Worm (Caenorhabditis elegans) whole organism, L2 larva: ENCODE data around the gene Y105C5A.26.
"Not testable (repeated sequence)": the region's sequence is repeated elsewhere in the genome, so short reads cannot be mapped to it uniquely, and the experiment has no call there.

Experiments used
- C34F6.9 ChIP-seq: fragments of 150-350 bp; optimal IDR thresholded peaks from 2 replicates; lab custom pipeline; 2014; ENCODE audit warnings: missing biosample characterization, missing genetic modification characterization
- F13H6.1 ChIP-seq: sonication (generic microtip); optimal IDR thresholded peaks from 2 replicates; lab custom pipeline; 2016; ENCODE audit warnings: missing genetic modification characterization, missing compliant biosample characterization
- blmp-1 ChIP-seq: sonication (generic microtip); optimal IDR thresholded peaks from 2 replicates; lab custom pipeline; 2017; ENCODE audit warnings: missing genetic modification characterization, mild to moderate bottlenecking, missing compliant biosample characterization, antibody characterized with exemption, moderate library complexity; ENCODE audit not compliant: insufficient read depth
- ceh-16 ChIP-seq: fragments of 150-350 bp; optimal IDR thresholded peaks from 2 replicates; lab custom pipeline; 2014; ENCODE audit warnings: missing biosample characterization, missing genetic modification characterization
- ceh-82 ChIP-seq: fragments of 150-350 bp; optimal IDR thresholded peaks from 2 replicates; lab custom pipeline; 2014; ENCODE audit warnings: missing biosample characterization, missing genetic modification characterization
- elt-1 ChIP-seq: fragments of 150-350 bp; optimal IDR thresholded peaks from 2 replicates; lab custom pipeline; 2014; ENCODE audit warnings: missing biosample characterization, missing genetic modification characterization
- elt-3 ChIP-seq: sonication (generic microtip); optimal IDR thresholded peaks from 2 replicates; lab custom pipeline; 2017; ENCODE audit warnings: missing biosample characterization, missing genetic modification characterization
- lsy-2 ChIP-seq, 2 experiments: fragments of 150-350 bp in 1 of 2; sonication (generic microtip) in 1 of 2; optimal IDR thresholded peaks; 2 replicates each; lab custom pipeline; 2014 to 2017; ENCODE audit warnings: missing biosample characterization in 2 of 2, missing genetic modification characterization in 2 of 2
- mab-5 ChIP-seq: fragments of 150-350 bp; optimal IDR thresholded peaks from 2 replicates; lab custom pipeline; 2014; ENCODE audit warnings: missing biosample characterization, missing genetic modification characterization
- mbf-1 ChIP-seq: sonication (generic microtip); optimal IDR thresholded peaks from 2 replicates; lab custom pipeline; 2017; ENCODE audit warnings: missing biosample characterization, missing genetic modification characterization
- nhr-10 ChIP-seq: sonication (generic microtip); optimal IDR thresholded peaks from 2 replicates; lab custom pipeline; 2017; ENCODE audit warnings: missing biosample characterization, missing genetic modification characterization
- nhr-23 ChIP-seq: fragments of 150-350 bp; optimal IDR thresholded peaks from 2 replicates; lab custom pipeline; 2014; ENCODE audit warnings: missing biosample characterization, missing genetic modification reagents, missing genetic modification characterization
- nhr-6 ChIP-seq: fragments of 150-350 bp; optimal IDR thresholded peaks from 2 replicates; lab custom pipeline; 2014; ENCODE audit warnings: missing biosample characterization, missing genetic modification characterization
- nhr-77 ChIP-seq: fragments of 150-350 bp; optimal IDR thresholded peaks from 2 replicates; lab custom pipeline; 2014; ENCODE audit warnings: missing biosample characterization, missing genetic modification characterization
- peb-1 ChIP-seq: fragments of 150-350 bp; optimal IDR thresholded peaks from 2 replicates; lab custom pipeline; 2014; ENCODE audit warnings: missing biosample characterization, missing genetic modification characterization
- sem-4 ChIP-seq: fragments of 150-350 bp; optimal IDR thresholded peaks from 2 replicates; lab custom pipeline; 2014; ENCODE audit warnings: missing biosample characterization, missing genetic modification reagents, missing genetic modification characterization
- skn-1 ChIP-seq: sonication (generic microtip); optimal IDR thresholded peaks from 2 replicates; lab custom pipeline; 2017; ENCODE audit warnings: missing biosample characterization, missing genetic modification characterization
- sma-3 ChIP-seq: sonication (generic microtip); optimal IDR thresholded peaks from 2 replicates; lab custom pipeline; 2016; ENCODE audit warnings: missing genetic modification reagents, missing genetic modification characterization, missing compliant biosample characterization
- sma-9 ChIP-seq, 2 experiments: fragments of 150-350 bp in 1 of 2; sonication (generic microtip) in 1 of 2; optimal IDR thresholded peaks; 2 replicates each; lab custom pipeline; 2014 to 2016; ENCODE audit warnings: missing genetic modification characterization in 2 of 2, mild to moderate bottlenecking in 1 of 2, missing biosample characterization in 1 of 2, missing compliant biosample characterization in 1 of 2, missing genetic modification reagents in 1 of 2, moderate library complexity in 1 of 2
- ztf-1 ChIP-seq: fragments of 200-800 bp; sonication (Bioruptor generic); conservative IDR thresholded peaks from 2 replicates; pipeline ENCODE4 v1.3.6; 2022; ENCODE audit warnings: missing genetic modification characterization, missing compliant biosample characterization
- ztf-11 ChIP-seq: sonication (generic microtip); optimal IDR thresholded peaks from 2 replicates; lab custom pipeline; 2017; ENCODE audit warnings: missing biosample characterization, missing genetic modification characterization

Gene Y105C5A.26

ce11 chrIV:15639223-15639622 is 42.1 kb downstream of the Y105C5A.26 start:
- TF ChIP-seq nhr-6 (tag; lab: Kevin White, UChicago) (no peak), mbf-1 (tag; lab: Kevin White, UChicago) (no peak), F13H6.1 (no peak), ceh-82 (tag; lab: Kevin White, UChicago) (no peak), nhr-23 (tag; lab: Kevin White, UChicago) (no peak), lsy-2 (tag; optimal IDR thresholded peaks at IDR 0.05; lab: Kevin White, UChicago) (no peak), elt-3 (no peak), nhr-77 (tag; lab: Kevin White, UChicago) (no peak), skn-1 (tag; lab: Kevin White, UChicago) (no peak), C34F6.9 (tag; lab: Kevin White, UChicago) (no peak), elt-1 (tag; lab: Kevin White, UChicago) (no peak), mab-5 (tag; lab: Kevin White, UChicago) (no peak), ztf-1 (GFP tag; lab: Robert Waterston, UW) (no peak), sma-9 (GFP tag; optimal IDR thresholded peaks at IDR 0.05; lab: Kevin White, UChicago) (no peak), sma-9 (tag; optimal IDR thresholded peaks at IDR 0.05; lab: Kevin White, UChicago) (no peak), sma-3 (GFP tag; lab: Kevin White, UChicago) (no peak), ceh-16 (tag; lab: Kevin White, UChicago) (no peak)
- TF ChIP-seq, all 48 proteins: peak for 0

- TF ChIP-seq sem-4, nhr-10, peb-1 (tag; lab: Kevin White, UChicago): not testable (repeated sequence)
These were observed 45.9 kb downstream of the Y105C5A.26 start, which contains the start of gene Y105C5A.10 for ce11 chrIV:15635462-15635861. Y105C5A.10 (plus strand) TSS chrIV:15635762.

- TF ChIP-seq elt-1, blmp-1, ztf-11 (tag; lab: Kevin White, UChicago): not testable (repeated sequence)
- TF ChIP-seq, all 48 proteins: peak for 0; not testable (repeated sequence) for 48
These were observed 47.0 kb downstream of the Y105C5A.26 start, which contains the start of gene Y105C5A.1274 for ce11 chrIV:15634240-15634789. Y105C5A.1274 (plus strand) TSS chrIV:15634739.
